Worm (Caenorhabditis elegans) whole organism, dauer: Measurements from ENCODE around the gene rgs-4.

Experiments used
- unc-62 ChIP-seq: sonication (generic microtip); optimal IDR thresholded peaks from 2 replicates; lab custom pipeline; 2017; ENCODE audit warnings: missing biosample characterization, missing genetic modification reagents, missing genetic modification characterization

The rgs-4 gene

ce11 chrII:12670877-12671864, 16.6 kb downstream of the rgs-4 start:
- no peak for TF ChIP-seq unc-62 (GFP tag; lab: Kevin White, UChicago)

ce11 chrII:12671892-12672291, 17.3 kb downstream of the rgs-4 start:
- no peak for TF ChIP-seq unc-62 (GFP tag; lab: Kevin White, UChicago)

- TF ChIP-seq unc-62 (GFP tag; lab: Kevin White, UChicago): no peak
Measured at ce11 chrII:12672512-12672911, 18.0 kb downstream of the rgs-4 start.

- TF ChIP-seq unc-62 (GFP tag; lab: Kevin White, UChicago): no peak
Measured at ce11 chrII:12673311-12673710, 18.8 kb downstream of the rgs-4 start.

ce11 chrII:12677710-12677974, 23.1 kb downstream of the rgs-4 start, which contains the start of gene Y38E10A.22:
Y38E10A.22 (minus strand) TSS chrII:12677810.
- TF ChIP-seq unc-62 (GFP tag; lab: Kevin White, UChicago): no peak

ce11 chrII:12677975-12678866, 23.7 kb downstream of the rgs-4 start:
- TF ChIP-seq unc-62 (GFP tag; lab: Kevin White, UChicago): no peak

ce11 chrII:12678867-12679134, 24.3 kb downstream of the rgs-4 start, which contains the start of gene Y38E10A.24:
Y38E10A.24 (plus strand) TSS chrII:12679035.
- TF ChIP-seq unc-62 (GFP tag; lab: Kevin White, UChicago): no peak

- no peak for TF ChIP-seq unc-62 (GFP tag; lab: Kevin White, UChicago)
Measured at ce11 chrII:12679635-12680034, 25.1 kb downstream of the rgs-4 start, which contains the start of the genes Y38E10A.33 and cox-10. Y38E10A.33 (minus strand) TSS chrII:12679646. cox-10 (plus strand) TSS chrII:12679954.

- TF ChIP-seq unc-62 (GFP tag; lab: Kevin White, UChicago): no peak
Measured at ce11 chrII:12689333-12689732, 34.8 kb downstream of the rgs-4 start.

- TF ChIP-seq unc-62 (GFP tag; lab: Kevin White, UChicago): no peak
Measured at ce11 chrII:12690905-12691304, 36.4 kb downstream of the rgs-4 start.

- no peak for TF ChIP-seq unc-62 (GFP tag; lab: Kevin White, UChicago)
Measured at ce11 chrII:12691351-12691750, 36.8 kb downstream of the rgs-4 start.

ce11 chrII:12692694-12693093, 38.1 kb downstream of the rgs-4 start:
- TF ChIP-seq unc-62 (GFP tag; lab: Kevin White, UChicago): no peak

- no peak for TF ChIP-seq unc-62 (GFP tag; lab: Kevin White, UChicago)
Measured at ce11 chrII:12694112-12694511, 39.6 kb downstream of the rgs-4 start, which contains the start of gene tbc-17. tbc-17 (plus strand) TSS chrII:12694412.

ce11 chrII:12696116-12696515, 41.6 kb downstream of the rgs-4 start:
- no peak for TF ChIP-seq unc-62 (GFP tag; lab: Kevin White, UChicago)

- no peak for TF ChIP-seq unc-62 (GFP tag; lab: Kevin White, UChicago)
Measured at ce11 chrII:12711490-12711889, 56.9 kb downstream of the rgs-4 start.

- TF ChIP-seq unc-62 (GFP tag; lab: Kevin White, UChicago): no peak
Measured at ce11 chrII:12715757-12716350, 61.3 kb downstream of the rgs-4 start.
